Fruit fly (Drosophila melanogaster) whole organism, embryonic: ENCODE data around the gene soti.

Source experiments
- Aef1 ChIP-seq: fragments of 200-800 bp; sonication (Bioruptor generic); IDR thresholded peaks from 3 replicates; pipeline ENCODE4 v1.3.6; 2022; ENCODE audit warnings: missing biosample characterization, missing genetic modification characterization
- Atf3 ChIP-seq: fragments of 200-800 bp; sonication (Bioruptor generic); optimal IDR thresholded peaks from 3 replicates; lab custom pipeline; 2016; ENCODE audit warnings: missing biosample characterization, missing genetic modification characterization
- CG10431 ChIP-seq: fragments of 200-800 bp; sonication (Bioruptor generic); optimal IDR thresholded peaks from 3 replicates; lab custom pipeline; 2018; ENCODE audit warnings: missing biosample characterization, mild to moderate bottlenecking, missing genetic modification characterization
- CG10979 ChIP-seq: fragments of 200-800 bp; sonication (Bioruptor generic); optimal IDR thresholded peaks from 2 replicates; lab custom pipeline; 2018; ENCODE audit warnings: missing biosample characterization, mild to moderate bottlenecking, missing genetic modification characterization, moderate library complexity
- CG12299 ChIP-seq: fragments of 200-800 bp; sonication (Bioruptor generic); optimal IDR thresholded peaks from 2 replicates; lab custom pipeline; 2018; ENCODE audit warnings: missing biosample characterization, mild to moderate bottlenecking, missing genetic modification characterization
- CG12744 ChIP-seq: fragments of 200-800 bp; sonication (Bioruptor generic); optimal IDR thresholded peaks from 2 replicates; lab custom pipeline; 2016; ENCODE audit warnings: missing biosample characterization, missing genetic modification characterization
- CG13296 ChIP-seq: fragments of 200-800 bp; sonication (Bioruptor generic); optimal IDR thresholded peaks from 3 replicates; lab custom pipeline; 2018; ENCODE audit warnings: missing biosample characterization, mild to moderate bottlenecking, missing genetic modification characterization
- CG15269 ChIP-seq: fragments of 200-800 bp; sonication (Bioruptor generic); optimal IDR thresholded peaks from 2 replicates; lab custom pipeline; 2018; ENCODE audit warnings: missing biosample characterization, mild to moderate bottlenecking, missing genetic modification characterization, moderate library complexity
- CG18476 ChIP-seq: fragments of 200-800 bp; sonication (Bioruptor generic); optimal IDR thresholded peaks from 2 replicates; lab custom pipeline; 2016; ENCODE audit warnings: missing biosample characterization, mild to moderate bottlenecking, missing genetic modification characterization
- CG18599 ChIP-seq: fragments of 200-800 bp; sonication (Bioruptor generic); optimal IDR thresholded peaks from 3 replicates; lab custom pipeline; 2017; ENCODE audit warnings: missing biosample characterization, missing genetic modification characterization, mild to moderate bottlenecking, moderate library complexity, missing genetic modification reagents
- CG30020 ChIP-seq: fragments of 200-800 bp; optimal IDR thresholded peaks from 2 replicates; lab custom pipeline; 2019; ENCODE audit warnings: missing biosample characterization, mild to moderate bottlenecking, missing genetic modification characterization, moderate library complexity
- CG31388 ChIP-seq: fragments of 200-800 bp; sonication (Bioruptor generic); optimal IDR thresholded peaks from 2 replicates; lab custom pipeline; 2016; ENCODE audit warnings: missing biosample characterization, missing genetic modification characterization
- CG3407 ChIP-seq: fragments of 200-800 bp; sonication (Bioruptor generic); optimal IDR thresholded peaks from 2 replicates; lab custom pipeline; 2018; ENCODE audit warnings: missing biosample characterization, mild to moderate bottlenecking, missing genetic modification characterization
- CG42726 ChIP-seq: fragments of 200-800 bp; sonication (Bioruptor generic); IDR thresholded peaks from 2 replicates; pipeline ENCODE4 v1.3.6; 2022; ENCODE audit warnings: missing biosample characterization, missing genetic modification characterization; ENCODE audit not compliant: partially characterized antibody
- CG43689 ChIP-seq: fragments of 200-800 bp; sonication (Bioruptor generic); IDR thresholded peaks from 2 replicates; pipeline ENCODE4 v1.3.6; 2022; ENCODE audit warnings: missing biosample characterization, missing genetic modification characterization
- CG7357 ChIP-seq: fragments of 200-800 bp; sonication (Bioruptor generic); IDR thresholded peaks from 3 replicates; pipeline ENCODE4 v1.3.6; 2022; ENCODE audit warnings: missing biosample characterization, missing genetic modification characterization
- CG8089 ChIP-seq: fragments of 200-800 bp; sonication (Bioruptor generic); optimal IDR thresholded peaks from 3 replicates; lab custom pipeline; 2016; ENCODE audit warnings: missing biosample characterization, missing genetic modification characterization
- CG8281 ChIP-seq: fragments of 200-800 bp; sonication (Bioruptor generic); optimal IDR thresholded peaks from 2 replicates; lab custom pipeline; 2018; ENCODE audit warnings: missing biosample characterization, mild to moderate bottlenecking, missing genetic modification characterization, moderate library complexity
- CkIIα-i1 ChIP-seq: fragments of 200-800 bp; sonication (Bioruptor generic); IDR thresholded peaks from 2 replicates; pipeline ENCODE4 v1.3.6; 2022; ENCODE audit warnings: missing biosample characterization, missing genetic modification characterization
- Dref ChIP-seq: fragments of 200-800 bp; sonication (Bioruptor generic); IDR thresholded peaks from 2 replicates; pipeline ENCODE4 v1.3.6; 2022; ENCODE audit warnings: missing biosample characterization, missing genetic modification characterization
- Ets65A ChIP-seq: fragments of 200-800 bp; sonication (Bioruptor generic); peaks from one replicate; lab custom pipeline; 2016; ENCODE audit warnings: missing biosample characterization, missing genetic modification characterization
- Fer3 ChIP-seq: fragments of 200-800 bp; sonication (Bioruptor generic); optimal IDR thresholded peaks from 2 replicates; lab custom pipeline; 2018; ENCODE audit warnings: missing biosample characterization, mild to moderate bottlenecking, missing genetic modification characterization, moderate library complexity
- HLH3B ChIP-seq: fragments of 200-800 bp; sonication (Bioruptor generic); IDR thresholded peaks from 2 replicates; pipeline ENCODE4 v1.3.6; 2022; ENCODE audit warnings: missing biosample characterization, missing genetic modification characterization
- Hmx ChIP-seq: fragments of 200-800 bp; sonication (Bioruptor generic); optimal IDR thresholded peaks from 2 replicates; lab custom pipeline; 2016; ENCODE audit warnings: missing biosample characterization, missing genetic modification characterization
- Hr78 ChIP-seq, 2 experiments: fragments of 200-800 bp in 1 of 2; fragments of >200 bp in 1 of 2; sonication (Bioruptor generic) in 1 of 2; optimal IDR thresholded peaks; 2 replicates each; lab custom pipeline; 2017 to 2019; ENCODE audit warnings: missing biosample characterization in 2 of 2, missing genetic modification characterization in 2 of 2, mild to moderate bottlenecking in 1 of 2, moderate library complexity in 1 of 2
- Med ChIP-seq: fragments of 200-800 bp; sonication (Bioruptor generic); peaks from one replicate; lab custom pipeline; 2016; ENCODE audit warnings: missing biosample characterization, missing genetic modification characterization, mild to moderate bottlenecking, inconsistent platforms, moderate library complexity
- Pdp1 ChIP-seq, 2 experiments: fragments of 200-800 bp; sonication (Bioruptor generic); optimal IDR thresholded peaks; 3 replicates each; lab custom pipeline; 2016; ENCODE audit warnings: missing biosample characterization in 2 of 2, missing genetic modification characterization in 2 of 2, mild to moderate bottlenecking in 1 of 2, moderate library complexity in 1 of 2
- Ravus ChIP-seq: fragments of 200-800 bp; sonication (Bioruptor generic); IDR thresholded peaks from 2 replicates; pipeline ENCODE4 v1.3.6; 2022; ENCODE audit warnings: missing biosample characterization, missing genetic modification characterization
- Side ChIP-seq: fragments of 200-800 bp; sonication (Bioruptor generic); optimal IDR thresholded peaks from 2 replicates; lab custom pipeline; 2016; ENCODE audit warnings: missing biosample characterization, missing genetic modification characterization
- abd-A ChIP-seq: fragments of 200-800 bp; sonication (Bioruptor generic); optimal IDR thresholded peaks from 3 replicates; lab custom pipeline; 2019; ENCODE audit warnings: missing biosample characterization, mild to moderate bottlenecking, missing genetic modification characterization, moderate library complexity
- aop ChIP-seq: fragments of 200-800 bp; sonication (Bioruptor generic); IDR thresholded peaks from 2 replicates; pipeline ENCODE4 v1.3.6; 2022; ENCODE audit warnings: missing biosample characterization, missing genetic modification characterization
- caup ChIP-seq: fragments of 200-800 bp; sonication (Bioruptor generic); optimal IDR thresholded peaks from 3 replicates; lab custom pipeline; 2017; ENCODE audit warnings: missing biosample characterization, mild to moderate bottlenecking, missing genetic modification characterization, moderate library complexity; ENCODE audit not compliant: severe bottlenecking
- cg ChIP-seq: fragments of 200-800 bp; sonication (Bioruptor generic); optimal IDR thresholded peaks from 3 replicates; lab custom pipeline; 2019; ENCODE audit warnings: missing biosample characterization, mild to moderate bottlenecking, missing genetic modification characterization, moderate library complexity
- ci ChIP-seq: fragments of 200-800 bp; sonication (Bioruptor generic); IDR thresholded peaks from 3 replicates; pipeline ENCODE4 v1.3.6; 2022; ENCODE audit warnings: missing biosample characterization, missing genetic modification characterization
- danr ChIP-seq: fragments of 200-800 bp; sonication (Bioruptor generic); IDR thresholded peaks from 2 replicates; pipeline ENCODE4 v1.3.6; 2022; ENCODE audit warnings: missing biosample characterization, missing genetic modification characterization
- dpn ChIP-seq, 2 experiments: fragments of 200-800 bp; sonication (Bioruptor generic); optimal IDR thresholded peaks; 3 replicates each; lab custom pipeline; 2016; ENCODE audit warnings: missing biosample characterization in 2 of 2, missing genetic modification characterization in 2 of 2
- fd64A ChIP-seq: fragments of 200-800 bp; sonication (Bioruptor generic); optimal IDR thresholded peaks from 3 replicates; lab custom pipeline; 2018; ENCODE audit warnings: missing biosample characterization, mild to moderate bottlenecking, missing genetic modification characterization
- gcm ChIP-seq: fragments of 200-800 bp; sonication (Bioruptor generic); optimal IDR thresholded peaks from 2 replicates; lab custom pipeline; 2019; ENCODE audit warnings: missing biosample characterization, mild to moderate bottlenecking, missing genetic modification characterization, moderate library complexity
- gem ChIP-seq: fragments of 200-800 bp; sonication (Bioruptor generic); optimal IDR thresholded peaks from 2 replicates; lab custom pipeline; 2019; ENCODE audit warnings: missing biosample characterization, mild to moderate bottlenecking, missing genetic modification characterization, moderate library complexity
- gro ChIP-seq: fragments of 200-800 bp; sonication (Bioruptor generic); optimal IDR thresholded peaks from 2 replicates; lab custom pipeline; 2016; ENCODE audit warnings: missing biosample characterization, missing genetic modification characterization
- gsb-n ChIP-seq: fragments of 200-800 bp; sonication (Bioruptor generic); optimal IDR thresholded peaks from 3 replicates; lab custom pipeline; 2018; ENCODE audit warnings: missing biosample characterization, mild to moderate bottlenecking, missing genetic modification characterization
- kni ChIP-seq: fragments of 200-800 bp; sonication (Bioruptor generic); optimal IDR thresholded peaks from 3 replicates; lab custom pipeline; 2017; ENCODE audit warnings: mild to moderate bottlenecking, missing biosample characterization, missing genetic modification reagents, missing genetic modification characterization
- oc ChIP-seq: fragments of 200-800 bp; sonication (Bioruptor generic); optimal IDR thresholded peaks from 2 replicates; lab custom pipeline; 2018; ENCODE audit warnings: missing biosample characterization, mild to moderate bottlenecking, missing genetic modification characterization, moderate library complexity
- salm ChIP-seq: fragments of 200-800 bp; sonication (Bioruptor generic); optimal IDR thresholded peaks from 2 replicates; lab custom pipeline; 2018; ENCODE audit warnings: missing biosample characterization, mild to moderate bottlenecking, missing genetic modification characterization
- scrt ChIP-seq: fragments of 200-800 bp; sonication (Bioruptor generic); optimal IDR thresholded peaks from 2 replicates; lab custom pipeline; 2018; ENCODE audit warnings: missing biosample characterization, mild to moderate bottlenecking, missing genetic modification characterization, moderate library complexity
- sens ChIP-seq: fragments of 200-800 bp; sonication (Bioruptor generic); peaks from one replicate; lab custom pipeline; 2016; ENCODE audit warnings: missing biosample characterization, missing genetic modification characterization
- slou ChIP-seq: fragments of 200-800 bp; sonication (Bioruptor generic); optimal IDR thresholded peaks from 3 replicates; lab custom pipeline; 2016; ENCODE audit warnings: missing biosample characterization, missing genetic modification characterization
- unpg ChIP-seq: fragments of 200-800 bp; sonication (Bioruptor generic); optimal IDR thresholded peaks from 3 replicates; lab custom pipeline; 2018; ENCODE audit warnings: missing biosample characterization, mild to moderate bottlenecking, missing genetic modification characterization, moderate library complexity
- vnd ChIP-seq: fragments of 200-800 bp; sonication (Bioruptor generic); IDR thresholded peaks from 3 replicates; pipeline ENCODE4 v1.3.6; 2022; ENCODE audit warnings: missing biosample characterization, missing genetic modification characterization; ENCODE audit not compliant: partially characterized antibody
- vvl ChIP-seq: fragments of 200-800 bp; sonication (Bioruptor generic); IDR thresholded peaks from 2 replicates; pipeline ENCODE4 v1.3.6; 2022; ENCODE audit warnings: missing biosample characterization, missing genetic modification characterization

soti gene

dm6 chr3R:14415679-14416078 is 34.2 kb upstream of the soti start (continued):
- TF ChIP-seq Med (GFP tag; lab: Kevin White, UChicago) (peak; percentile 24), CG8281 (peak; percentile 89), cg (GFP tag; lab: Kevin White, UChicago) (peak; percentile 21), CG30020 (tag; lab: Kevin White, UChicago) (no peak)

dm6 chr3R:14414900-14415299 is 33.4 kb upstream of the soti start:
- TF ChIP-seq CG13296 (GFP tag; lab: Kevin White, UChicago) (no peak), Hmx (GFP tag; lab: Kevin White, UChicago) (no peak), Med (GFP tag; lab: Kevin White, UChicago) (peak; percentile 8), scrt (GFP tag; lab: Kevin White, UChicago) (no peak), HLH3B (GFP tag; lab: Robert Waterston, UW) (no peak), danr (GFP tag; lab: Robert Waterston, UW) (no peak), Fer3 (tag; lab: Kevin White, UChicago) (no peak), caup (GFP tag; lab: Kevin White, UChicago) (no peak), kni (GFP tag; lab: Kevin White, UChicago) (peak; percentile 3), CG31388 (no peak), dpn (GFP tag; optimal IDR thresholded peaks at IDR 0.05; lab: Kevin White, UChicago) (no peak), vvl (GFP tag; lab: Robert Waterston, UW) (peak; percentile 73), ci (GFP tag; lab: Robert Waterston, UW) (0 out of 3 replicates have a peak, but pooled peaks have one; percentile 24), fd64A (no peak), CkIIα-i1 (GFP tag; lab: Robert Waterston, UW) (no peak), Aef1 (no peak), Atf3 (GFP tag; lab: Kevin White, UChicago) (no peak), abd-A (peak; percentile 1), vnd (GFP tag; lab: Robert Waterston, UW) (no peak), Side (GFP tag; lab: Kevin White, UChicago) (no peak), gsb-n (tag; lab: Kevin White, UChicago) (no peak), oc (peak; percentile 1), CG15269 (tag; lab: Kevin White, UChicago) (peak; percentile 53), Dref (GFP tag; lab: Robert Waterston, UW) (no peak), unpg (GFP tag; lab: Kevin White, UChicago) (no peak), CG7357 (GFP tag; lab: Robert Waterston, UW) (no peak), CG12744 (GFP tag; lab: Kevin White, UChicago) (no peak), CG43689 (no peak), Ets65A (GFP tag; lab: Kevin White, UChicago) (peak; percentile 27)

dm6 chr3R:14414318-14414717 is 32.8 kb upstream of the soti start:
- TF ChIP-seq aop (no peak), Hr78 (GFP tag; optimal IDR thresholded peaks at IDR 0.05; lab: Kevin White, UChicago) (no peak), salm (tag; lab: Kevin White, UChicago) (no peak), CG8089 (GFP tag; lab: Kevin White, UChicago) (no peak), CG42726 (GFP tag; lab: Robert Waterston, UW) (no peak), CG10431 (GFP tag; lab: Kevin White, UChicago) (no peak), slou (no peak), CG18476 (GFP tag; lab: Kevin White, UChicago) (no peak), gro (no peak), CG10979 (tag; lab: Kevin White, UChicago) (no peak), Ravus (GFP tag; lab: Robert Waterston, UW) (no peak), Pdp1 (GFP tag; optimal IDR thresholded peaks at IDR 0.05; lab: Kevin White, UChicago) (no peak), CG3407 (GFP tag; lab: Kevin White, UChicago) (no peak), CG18599 (GFP tag; lab: Kevin White, UChicago) (no peak), gcm (GFP tag; lab: Kevin White, UChicago) (no peak), gem (peak; percentile 29), sens (GFP tag; lab: Kevin White, UChicago) (peak; percentile 40), CG12299 (tag; lab: Kevin White, UChicago) (no peak)
